Worm (Caenorhabditis elegans): ENCODE results near the gene cyn-7.

The cyn-7 gene

DNA sequence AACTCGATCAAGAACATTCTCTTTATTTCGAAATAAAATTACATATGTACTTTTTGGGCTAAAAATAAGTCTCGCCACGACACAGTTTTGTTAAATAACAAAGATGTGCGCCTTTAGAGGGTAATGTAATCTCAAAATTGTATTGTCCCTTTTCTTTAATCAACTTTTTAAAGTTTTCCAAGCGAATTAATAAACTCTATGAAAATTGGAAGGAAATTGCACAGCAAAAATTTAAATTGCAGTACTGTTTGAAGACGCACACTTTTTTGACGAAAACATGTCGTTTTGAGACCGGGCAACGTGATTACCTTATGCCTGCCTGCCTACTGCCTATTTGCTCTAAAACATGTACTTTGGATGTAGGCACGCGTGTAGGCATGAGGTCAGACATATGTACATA, 4.8 kb upstream of the cyn-7 start:
- TF ChIP-seq unc-62 (GFP tag; optimal IDR thresholded peaks at IDR 0.05) = no peak

DNA sequence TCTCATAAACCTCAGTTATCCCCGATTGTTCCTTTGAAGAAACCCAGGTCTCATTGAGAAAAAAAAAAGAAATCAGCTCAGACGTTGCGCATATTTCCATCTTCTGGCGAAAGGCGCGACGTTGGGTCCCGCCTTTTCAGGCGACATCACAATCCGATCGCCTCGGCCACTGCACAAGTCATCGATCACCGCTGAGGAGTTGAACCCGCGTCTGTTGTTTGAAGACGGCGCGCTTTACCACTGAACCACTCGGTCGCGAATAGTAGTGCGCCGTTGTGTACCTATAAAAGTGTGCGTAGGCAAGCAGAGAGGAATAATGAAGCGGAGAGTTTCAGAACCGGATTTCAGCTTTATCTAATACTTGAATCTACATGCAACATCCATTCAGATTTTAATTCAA, 3.7 kb upstream of the cyn-7 start, which contains the start of gene Y75B12B.11:
Gene Y75B12B.11, plus strand, starts transcription at position 394 of the 400 bp plus-strand sequence.
- no peak for TF ChIP-seq unc-62 (GFP tag; optimal IDR thresholded peaks at IDR 0.05)

DNA sequence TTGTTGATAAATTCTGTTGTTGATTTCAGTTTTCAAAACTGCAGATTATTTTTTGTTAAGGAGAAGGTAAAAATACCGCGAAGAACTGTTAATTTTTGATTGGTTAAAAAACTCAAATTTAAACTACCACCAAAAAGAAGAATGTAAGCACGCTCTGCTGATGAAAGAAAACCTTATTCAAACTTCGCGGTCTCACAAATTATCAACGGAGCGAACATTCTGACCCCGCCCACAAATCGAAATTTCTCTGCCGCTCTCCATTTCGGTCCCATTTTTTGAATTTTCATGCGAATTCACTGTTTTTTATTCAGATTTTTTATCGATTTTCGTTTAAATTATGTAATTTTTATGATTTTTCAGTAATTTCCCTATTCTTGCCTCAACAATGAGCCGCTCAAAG, 2.4 kb upstream of the cyn-7 start, which contains the start of gene cyn-3:
Gene cyn-3, plus strand, starts transcription at position 361 of the 400 bp plus-strand sequence.
- no peak for TF ChIP-seq unc-62 (GFP tag; optimal IDR thresholded peaks at IDR 0.05)

DNA sequence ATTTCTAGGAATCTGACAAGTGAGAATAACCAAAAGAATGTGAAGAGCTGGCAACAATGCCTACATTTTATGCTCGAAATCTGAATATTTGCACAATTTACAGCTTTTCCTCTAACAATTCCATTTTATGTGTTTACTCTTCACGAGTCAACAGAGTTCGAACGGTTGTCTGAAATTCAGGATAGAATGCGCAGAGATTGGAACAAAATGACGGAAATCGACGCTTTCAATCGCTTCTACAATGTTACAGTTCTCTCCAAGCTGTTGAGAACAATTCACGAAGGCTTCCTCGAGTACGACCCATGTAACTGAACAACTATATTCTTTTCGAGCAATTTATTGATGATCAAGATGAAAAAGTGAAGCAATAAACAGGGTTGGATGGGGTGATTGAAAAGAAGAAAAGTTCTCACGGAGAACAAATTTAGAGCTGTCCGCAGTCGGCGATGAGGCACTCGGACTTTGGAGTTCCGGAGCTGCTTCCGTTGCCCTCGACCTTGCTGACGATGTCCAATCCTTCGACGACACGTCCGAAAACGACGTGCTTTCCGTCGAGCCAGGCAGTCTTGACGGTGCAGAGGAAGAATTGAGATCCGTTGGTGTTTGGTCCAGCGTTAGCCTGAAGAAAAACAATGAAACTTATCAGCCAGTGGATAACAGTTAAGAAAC, 785 bp downstream of the cyn-7 start, which contains the start of gene Y75B12B.3:
Gene Y75B12B.3, minus strand, starts transcription at position 21 of the 669 bp plus-strand sequence.
- TF ChIP-seq unc-62 (GFP tag; optimal IDR thresholded peaks at IDR 0.05) = no peak

DNA sequence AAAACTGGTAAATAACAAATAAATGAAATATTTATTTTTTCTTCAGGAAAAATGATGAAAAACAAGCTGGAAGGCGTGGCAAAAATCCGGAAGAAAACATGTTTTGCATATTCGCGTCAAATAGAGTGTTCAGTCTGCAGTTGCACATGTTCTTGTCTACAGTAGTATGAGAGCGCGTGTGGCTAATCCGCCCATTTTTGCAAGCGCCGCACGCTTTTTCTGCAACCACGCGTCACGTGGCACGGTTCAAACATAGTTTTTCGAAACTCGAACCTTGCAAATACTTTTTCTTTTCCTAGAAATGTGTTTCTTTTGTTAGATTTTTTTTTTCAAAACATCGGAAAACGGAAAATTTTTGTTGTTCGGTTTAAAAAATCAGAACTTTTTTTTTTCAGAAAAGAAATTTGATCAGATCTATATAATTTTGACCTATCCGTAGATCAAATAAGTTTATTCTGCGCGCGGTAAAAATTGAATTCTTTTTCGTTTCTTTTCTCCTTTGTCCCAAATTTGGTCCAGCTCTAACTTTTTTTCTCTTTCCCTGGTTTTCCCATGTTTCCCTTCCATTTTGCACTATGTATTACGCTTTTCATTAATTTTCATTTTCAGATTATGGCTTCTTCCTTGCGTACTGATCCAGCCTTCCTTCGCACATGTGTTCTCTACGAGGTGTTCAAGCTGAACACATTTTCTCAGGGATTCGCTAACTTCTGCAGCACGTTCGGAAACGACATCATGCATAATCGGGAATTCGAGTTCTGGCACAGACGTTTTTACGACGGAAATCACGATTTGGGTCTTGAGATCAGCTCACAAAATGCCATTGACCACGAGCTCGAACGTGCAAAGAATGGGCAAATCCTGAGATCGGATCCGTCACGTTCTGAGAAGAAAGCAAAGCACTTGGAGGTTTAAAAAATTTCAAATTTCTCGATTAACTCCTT, 2.8 kb downstream of the cyn-7 start, which contains the start of gene Y75B12B.1:
Gene Y75B12B.1, plus strand, starts transcription at position 603 of the 944 bp plus-strand sequence.
- TF ChIP-seq unc-62 (GFP tag; optimal IDR thresholded peaks at IDR 0.05) = no peak

DNA sequence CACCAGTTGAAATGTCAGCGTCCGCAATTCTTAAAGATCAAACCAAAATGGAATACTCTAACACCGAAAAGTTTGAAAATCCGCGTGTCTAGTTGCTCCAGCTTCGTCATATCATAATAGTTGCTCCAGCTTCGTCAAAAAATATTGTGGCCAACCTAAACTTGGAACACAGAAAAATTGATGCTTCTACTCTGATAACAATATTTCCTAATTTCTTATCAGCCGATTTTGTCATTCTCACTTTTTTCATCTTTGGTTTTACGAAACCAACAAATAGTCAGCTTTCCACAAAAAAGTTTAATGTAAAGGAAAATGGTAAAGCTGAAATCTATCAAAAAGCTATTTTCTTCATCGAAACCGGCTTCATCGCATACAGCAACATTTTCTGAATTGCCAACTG, 4.8 kb downstream of the cyn-7 start, which contains the start of gene fbxa-84:
Gene fbxa-84, plus strand, starts transcription at position 34 of the 400 bp plus-strand sequence.
- no peak for TF ChIP-seq unc-62 (GFP tag; optimal IDR thresholded peaks at IDR 0.05)

DNA sequence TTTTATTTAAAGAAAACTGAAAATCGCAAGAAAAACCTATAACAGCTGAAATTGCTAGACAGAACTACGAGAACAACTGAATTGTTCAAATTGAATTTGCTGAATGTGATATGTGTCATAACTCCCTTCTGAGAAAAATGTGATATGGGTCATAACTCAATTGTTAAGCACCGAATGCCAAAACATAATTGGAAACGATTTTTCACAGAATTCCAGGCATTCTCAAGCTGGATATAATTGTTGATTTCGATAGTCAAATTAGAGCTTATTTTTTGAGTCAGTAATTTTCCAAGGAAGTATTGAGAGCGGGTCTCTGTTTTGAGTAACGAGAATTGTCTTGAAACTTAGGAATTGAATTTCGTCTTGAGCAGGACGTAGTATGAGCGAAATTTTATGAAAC, 5.3 kb downstream of the cyn-7 start:
- no peak for TF ChIP-seq unc-62 (GFP tag; optimal IDR thresholded peaks at IDR 0.05)

DNA sequence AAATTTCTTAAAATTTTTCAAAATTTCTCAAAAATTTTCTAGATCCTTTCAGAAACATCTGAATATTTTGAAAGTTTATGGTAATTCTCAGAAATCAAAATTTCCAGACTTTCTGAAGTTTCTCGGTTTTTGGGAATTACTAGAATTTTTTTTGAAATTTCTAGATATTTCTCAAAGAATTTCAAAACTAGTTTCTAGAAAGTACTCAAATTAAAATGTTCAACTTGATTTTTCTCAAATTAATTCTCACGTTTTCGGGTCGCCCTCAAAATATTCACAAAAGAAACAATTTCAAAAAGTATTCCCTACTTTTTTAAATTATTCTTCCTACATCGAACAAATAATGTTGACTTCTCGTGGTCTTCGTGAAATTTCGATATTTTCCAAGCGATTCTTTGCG, 7.4 kb downstream of the cyn-7 start, which contains the start of gene T09F5.10:
Gene T09F5.10, plus strand, starts transcription at position 301 of the 400 bp plus-strand sequence.
- no peak for TF ChIP-seq unc-62 (GFP tag; optimal IDR thresholded peaks at IDR 0.05)

DNA sequence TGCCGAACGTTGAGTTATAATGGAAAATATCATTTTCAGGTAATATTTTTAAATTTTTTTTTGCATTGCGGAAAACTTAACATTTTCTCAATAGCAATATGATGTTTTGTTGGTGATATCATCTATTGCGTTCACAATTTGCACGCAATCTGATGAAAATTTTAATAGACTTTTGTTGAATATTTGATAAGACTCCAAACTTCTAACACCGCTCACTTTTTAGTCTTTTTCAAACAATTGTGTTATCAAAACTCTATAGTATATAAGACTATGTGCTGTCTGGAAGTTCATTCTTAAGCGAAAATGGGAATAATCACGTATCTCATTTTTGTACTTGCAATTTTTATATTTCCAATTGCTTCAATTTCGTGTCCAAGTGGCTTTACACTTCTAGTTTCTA, 11.7 kb downstream of the cyn-7 start, which contains the start of gene clec-47:
Gene clec-47, plus strand, starts transcription at position 301 of the 400 bp plus-strand sequence.
- no peak for TF ChIP-seq unc-62 (GFP tag; optimal IDR thresholded peaks at IDR 0.05)

DNA sequence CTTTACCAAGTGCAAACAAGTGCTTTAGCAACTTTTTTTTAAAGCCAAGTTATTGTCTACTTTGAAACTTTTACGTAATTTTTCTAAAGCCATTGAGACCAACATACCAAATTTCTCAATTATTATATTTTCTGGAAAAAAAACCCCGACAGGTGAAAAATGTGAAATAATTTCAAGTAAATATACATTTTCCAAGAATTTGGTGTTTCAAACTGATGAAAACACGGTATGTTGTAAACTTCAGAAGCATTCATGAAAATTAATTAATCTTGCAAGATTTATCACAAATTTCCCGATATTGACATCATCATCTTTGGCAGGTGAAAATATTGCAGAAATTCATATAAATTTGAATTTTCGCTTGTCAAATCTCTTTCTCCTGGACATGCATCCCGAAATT, 24.5 kb downstream of the cyn-7 start, which contains the start of gene srz-11:
Gene srz-11, plus strand, starts transcription at position 386 of the 400 bp plus-strand sequence.
- TF ChIP-seq unc-62 (GFP tag; optimal IDR thresholded peaks at IDR 0.05) = no peak

DNA sequence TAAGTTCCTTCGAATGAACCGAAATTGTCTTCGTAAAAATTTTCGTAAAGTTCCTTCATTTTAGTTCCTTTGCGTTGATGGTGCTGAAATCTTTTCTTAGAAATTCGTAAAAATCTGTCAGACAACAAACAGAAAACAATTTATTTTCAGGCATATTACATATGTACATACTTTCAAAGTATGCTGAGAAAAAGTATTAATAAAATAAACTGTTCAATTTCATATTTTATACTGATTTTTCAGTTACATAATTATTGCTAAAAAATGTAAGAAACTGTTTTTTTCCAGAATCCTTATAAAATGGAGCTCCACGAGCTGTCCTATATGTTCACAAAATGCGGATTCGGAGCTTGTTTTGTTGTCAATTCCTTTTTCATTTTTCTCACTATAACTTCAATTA, 28.5 kb downstream of the cyn-7 start, which contains the start of gene str-45:
Gene str-45, plus strand, starts transcription at position 301 of the 400 bp plus-strand sequence.
- no peak for TF ChIP-seq unc-62 (GFP tag; optimal IDR thresholded peaks at IDR 0.05)

DNA sequence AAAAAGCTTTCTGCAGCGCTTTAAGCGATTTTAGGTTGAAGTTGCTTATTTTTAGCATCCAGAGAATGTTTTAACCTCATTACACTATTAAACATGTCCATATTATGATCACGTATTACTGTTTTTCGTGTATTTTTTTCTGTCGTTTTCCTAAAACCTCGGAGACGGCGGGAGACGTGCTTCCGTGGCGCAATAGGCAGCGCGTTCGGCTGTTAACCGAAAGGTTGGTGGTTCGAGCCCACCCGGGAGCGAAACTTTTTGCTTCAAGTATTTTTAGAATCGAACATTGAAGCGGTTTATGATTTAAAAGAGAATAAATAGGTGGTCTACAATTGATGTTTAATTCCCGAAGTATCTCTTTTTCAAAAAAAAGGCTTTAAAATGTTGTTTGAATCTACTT, 30.7 kb downstream of the cyn-7 start:
- no peak for TF ChIP-seq unc-62 (GFP tag; optimal IDR thresholded peaks at IDR 0.05)

DNA sequence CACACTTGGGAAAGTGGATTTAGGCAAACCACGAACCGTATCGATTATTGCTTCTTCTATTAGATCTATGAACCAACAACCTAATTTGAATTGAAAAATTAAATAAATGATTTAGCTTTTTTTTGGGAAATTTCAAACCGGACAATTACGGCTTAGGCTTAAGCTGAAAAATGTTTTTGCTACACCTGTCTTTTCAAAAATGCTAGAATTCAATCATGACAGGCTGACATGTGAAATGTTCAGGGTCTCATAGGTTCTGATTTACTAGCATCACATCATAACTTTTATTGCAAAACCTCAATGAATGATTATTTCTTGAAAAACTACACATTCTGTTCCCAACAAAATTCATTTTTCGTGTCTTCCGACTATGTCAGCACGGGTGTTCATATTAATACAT, 33.9 kb downstream of the cyn-7 start, which contains the start of gene srh-55:
Gene srh-55, plus strand, starts transcription at position 301 of the 400 bp plus-strand sequence.
- TF ChIP-seq unc-62 (GFP tag; optimal IDR thresholded peaks at IDR 0.05) = no peak

DNA sequence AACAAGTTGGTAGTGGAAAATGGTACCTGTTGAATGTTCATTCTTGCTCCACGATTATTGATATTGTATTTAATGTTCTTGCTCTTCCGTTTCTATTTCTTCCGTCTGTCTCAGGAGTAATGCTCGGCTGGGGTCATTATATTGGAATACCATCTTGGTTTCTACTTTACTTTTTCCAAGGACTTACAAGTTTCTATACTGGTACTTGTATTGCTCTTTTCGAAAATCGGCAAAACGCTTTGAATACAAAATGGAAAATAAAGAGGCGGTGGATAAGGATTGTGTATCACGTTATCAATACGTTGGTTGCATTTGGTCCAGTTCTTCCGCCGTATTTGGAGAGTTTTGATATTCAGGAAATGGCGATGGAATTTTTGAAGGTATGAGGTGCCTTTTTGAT, 35.2 kb downstream of the cyn-7 start:
- TF ChIP-seq unc-62 (GFP tag; optimal IDR thresholded peaks at IDR 0.05) = no peak

DNA sequence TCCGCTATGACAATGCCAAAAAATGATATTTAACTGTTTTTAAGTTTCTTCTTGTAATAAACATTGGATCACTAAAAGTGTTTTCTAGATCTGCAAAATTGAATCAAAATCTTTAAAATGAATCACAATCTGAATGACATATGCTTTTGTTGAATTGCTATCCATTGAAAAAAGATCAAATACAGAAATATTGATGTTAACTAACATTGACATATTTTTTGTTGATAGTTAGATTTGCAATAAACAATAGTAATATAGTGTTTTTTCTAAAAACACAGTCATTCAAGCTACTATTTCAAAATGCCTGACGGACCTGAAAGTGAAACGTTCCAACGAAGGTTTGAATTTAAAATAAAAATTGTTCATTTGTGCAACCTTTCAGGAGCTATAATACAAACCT, 36.5 kb downstream of the cyn-7 start, which contains the start of gene T09F5.2:
Gene T09F5.2, plus strand, starts transcription at position 301 of the 400 bp plus-strand sequence.
- no peak for TF ChIP-seq unc-62 (GFP tag; optimal IDR thresholded peaks at IDR 0.05)

DNA sequence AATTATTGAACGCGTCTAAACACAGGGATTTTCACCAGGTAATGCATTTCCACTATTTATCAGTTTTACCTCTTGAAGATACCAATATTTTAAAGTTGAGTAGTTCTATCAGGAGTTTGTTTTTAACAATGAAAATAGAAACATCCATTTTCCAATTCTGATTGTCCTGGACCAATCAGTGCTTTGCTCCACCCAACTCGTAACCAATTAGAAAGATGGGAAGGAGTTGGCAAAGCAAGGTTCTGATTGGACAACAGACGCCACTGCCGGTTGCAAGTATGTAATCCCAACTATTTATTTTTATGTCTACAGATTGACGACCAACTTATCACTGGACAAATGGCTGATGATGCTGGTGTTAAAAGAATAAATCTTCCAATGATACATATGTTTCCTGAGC, 37.0 kb downstream of the cyn-7 start:
- no peak for TF ChIP-seq unc-62 (GFP tag; optimal IDR thresholded peaks at IDR 0.05)
